Worm (Caenorhabditis elegans): ENCODE results near the gene cest-2.2.

DNA sequence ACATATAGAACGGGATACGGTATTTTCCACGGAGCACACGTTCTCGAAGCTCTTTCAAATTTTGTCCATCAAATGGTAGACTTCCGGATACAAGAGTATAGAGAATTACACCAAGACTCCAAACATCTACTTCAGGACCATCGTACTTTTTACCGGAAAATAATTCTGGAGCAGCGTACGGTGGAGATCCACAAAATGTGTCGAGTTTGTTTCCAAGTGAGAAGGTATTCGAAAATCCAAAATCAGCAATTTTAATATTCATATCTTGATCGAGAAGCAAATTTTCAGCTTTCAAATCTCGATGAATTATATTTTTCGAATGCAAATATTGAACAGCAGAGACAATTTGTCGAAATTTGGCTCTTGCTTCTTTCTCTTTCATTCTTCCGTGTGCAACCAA is 52.0 kb downstream of the cest-2.2 start:
- no peak for TF ChIP-seq mls-2 (tag; optimal IDR thresholded peaks at IDR 0.05)
- TF ChIP-seq ham-2 (GFP tag; optimal IDR thresholded peaks at IDR 0.05), result no peak
- TF ChIP-seq elt-3 (tag; optimal IDR thresholded peaks at IDR 0.05), result no peak
- TF ChIP-seq unc-39 (tag; optimal IDR thresholded peaks at IDR 0.05), result no peak
- no peak for TF ChIP-seq nhr-28 (tag; optimal IDR thresholded peaks at IDR 0.05)
- TF ChIP-seq ceh-43 (GFP tag; optimal IDR thresholded peaks at IDR 0.05), result no peak

Data from whole organism, mixed stage, embryonic.